Fruit fly (Drosophila melanogaster) whole organism, embryonic: ENCODE measurements around the gene RpL8.

Experiments used
- Adf1 ChIP-seq: fragments of 200-800 bp; sonication (Bioruptor generic); IDR thresholded peaks from 2 replicates; pipeline ENCODE4 v1.3.6; 2022; ENCODE audit warnings: missing biosample characterization, missing genetic modification characterization
- Asciz ChIP-seq: fragments of 200-800 bp; sonication (Bioruptor generic); optimal IDR thresholded peaks from 2 replicates; lab custom pipeline; 2017; ENCODE audit warnings: missing biosample characterization, mild to moderate bottlenecking, missing genetic modification characterization, missing genetic modification reagents
- BEAF-32 ChIP-seq: fragments of 200-800 bp; sonication (Bioruptor generic); optimal IDR thresholded peaks from 3 replicates; lab custom pipeline; 2017; ENCODE audit warnings: missing biosample characterization, missing genetic modification characterization, mild to moderate bottlenecking, moderate library complexity, missing genetic modification reagents
- CG1024 ChIP-seq: fragments of 200-800 bp; sonication (Bioruptor generic); IDR thresholded peaks from 2 replicates; pipeline ENCODE4 v1.3.6; 2022; ENCODE audit warnings: missing biosample characterization, missing genetic modification characterization
- CG10267 ChIP-seq: fragments of 200-800 bp; sonication (Bioruptor generic); optimal IDR thresholded peaks from 2 replicates; lab custom pipeline; 2018; ENCODE audit warnings: missing biosample characterization, mild to moderate bottlenecking, missing genetic modification characterization, moderate library complexity
- CG10321 ChIP-seq: fragments of 200-800 bp; sonication (Bioruptor generic); IDR thresholded peaks from 2 replicates; pipeline ENCODE4 v1.3.6; 2022; ENCODE audit warnings: missing biosample characterization, missing genetic modification characterization
- CG10979 ChIP-seq: fragments of 200-800 bp; sonication (Bioruptor generic); optimal IDR thresholded peaks from 2 replicates; lab custom pipeline; 2018; ENCODE audit warnings: missing biosample characterization, mild to moderate bottlenecking, missing genetic modification characterization, moderate library complexity
- CG12071 ChIP-seq: fragments of 200-800 bp; sonication (Bioruptor generic); optimal IDR thresholded peaks from 3 replicates; lab custom pipeline; 2018; ENCODE audit warnings: missing biosample characterization, mild to moderate bottlenecking, missing genetic modification characterization
- CG12104 ChIP-seq: fragments of 200-800 bp; sonication (Bioruptor generic); optimal IDR thresholded peaks from 3 replicates; lab custom pipeline; 2016; ENCODE audit warnings: missing biosample characterization, missing genetic modification characterization
- CG12769 ChIP-seq: fragments of 200-800 bp; sonication (Bioruptor generic); optimal IDR thresholded peaks from 2 replicates; lab custom pipeline; 2019; ENCODE audit warnings: missing biosample characterization, mild to moderate bottlenecking, missing genetic modification characterization, moderate library complexity
- CG15514 ChIP-seq: fragments of 200-800 bp; sonication (Bioruptor generic); optimal IDR thresholded peaks from 3 replicates; lab custom pipeline; 2017; ENCODE audit warnings: missing biosample characterization, missing genetic modification characterization, mild to moderate bottlenecking, moderate library complexity, missing genetic modification reagents
- CG18764 ChIP-seq: fragments of 200-800 bp; sonication (Bioruptor generic); optimal IDR thresholded peaks from 3 replicates; lab custom pipeline; 2016; ENCODE audit warnings: missing biosample characterization, missing genetic modification characterization
- CG2116 ChIP-seq: fragments of 200-800 bp; sonication (Bioruptor generic); optimal IDR thresholded peaks from 3 replicates; lab custom pipeline; 2018; ENCODE audit warnings: missing biosample characterization, mild to moderate bottlenecking, missing genetic modification characterization
- CG2889 ChIP-seq: fragments of 200-800 bp; sonication (Bioruptor generic); IDR thresholded peaks from 3 replicates; pipeline ENCODE4 v1.3.6; 2022; ENCODE audit warnings: missing biosample characterization, missing genetic modification characterization
- CG34376 ChIP-seq: fragments of 200-800 bp; sonication (Bioruptor generic); optimal IDR thresholded peaks from 2 replicates; lab custom pipeline; 2018; ENCODE audit warnings: missing biosample characterization, mild to moderate bottlenecking, missing genetic modification characterization
- CG4328 ChIP-seq: fragments of 200-800 bp; sonication (Bioruptor generic); optimal IDR thresholded peaks from 3 replicates; lab custom pipeline; 2017; ENCODE audit warnings: missing biosample characterization, missing genetic modification reagents, missing genetic modification characterization
- CG4424 ChIP-seq: fragments of 200-800 bp; sonication (Bioruptor generic); optimal IDR thresholded peaks from 3 replicates; lab custom pipeline; 2016; ENCODE audit warnings: missing biosample characterization, missing genetic modification characterization
- CG4617 ChIP-seq: fragments of 200-800 bp; sonication (Bioruptor generic); optimal IDR thresholded peaks from 3 replicates; lab custom pipeline; 2016; ENCODE audit warnings: missing biosample characterization, missing genetic modification characterization, borderline replicate concordance
- CG5245 ChIP-seq: fragments of 200-800 bp; sonication (Bioruptor generic); optimal IDR thresholded peaks from 3 replicates; lab custom pipeline; 2016; ENCODE audit warnings: missing biosample characterization, missing genetic modification characterization
- CG5953 ChIP-seq: fragments of 200-800 bp; sonication (Bioruptor generic); IDR thresholded peaks from 2 replicates; pipeline ENCODE4 v1.3.6; 2022; ENCODE audit warnings: missing biosample characterization, missing genetic modification characterization
- CG6175 ChIP-seq: fragments of 200-800 bp; sonication (Bioruptor generic); IDR thresholded peaks from 3 replicates; pipeline ENCODE4 v1.3.6; 2022; ENCODE audit warnings: missing biosample characterization, missing genetic modification characterization
- CG6813 ChIP-seq: fragments of 200-800 bp; sonication (Bioruptor generic); optimal IDR thresholded peaks from 2 replicates; lab custom pipeline; 2017; ENCODE audit warnings: missing biosample characterization, missing genetic modification characterization, mild to moderate bottlenecking, moderate library complexity, missing genetic modification reagents
- CG7357 ChIP-seq: fragments of 200-800 bp; sonication (Bioruptor generic); IDR thresholded peaks from 3 replicates; pipeline ENCODE4 v1.3.6; 2022; ENCODE audit warnings: missing biosample characterization, missing genetic modification characterization
- CG7556 ChIP-seq: fragments of 200-800 bp; sonication (Bioruptor generic); optimal IDR thresholded peaks from 2 replicates; lab custom pipeline; 2017; ENCODE audit warnings: missing biosample characterization, mild to moderate bottlenecking, missing genetic modification characterization
- CG8290 ChIP-seq, 3 experiments: fragments of 200-800 bp; sonication (Bioruptor generic); optimal IDR thresholded peaks; 2 replicates each; lab custom pipeline; 2016 to 2019; ENCODE audit warnings: missing biosample characterization in 3 of 3, missing genetic modification characterization in 3 of 3, mild to moderate bottlenecking in 2 of 3, moderate library complexity in 1 of 3
- CG8924 ChIP-seq: fragments of 200-800 bp; optimal IDR thresholded peaks from 3 replicates; lab custom pipeline; 2019; ENCODE audit warnings: missing biosample characterization, mild to moderate bottlenecking, missing genetic modification characterization, moderate library complexity
- CG9876 ChIP-seq: fragments of 200-800 bp; sonication (Bioruptor generic); optimal IDR thresholded peaks from 2 replicates; lab custom pipeline; 2016; ENCODE audit warnings: missing biosample characterization, missing genetic modification characterization
- Chrac-16 ChIP-seq: fragments of 200-800 bp; sonication (Bioruptor generic); optimal IDR thresholded peaks from 3 replicates; lab custom pipeline; 2016; ENCODE audit warnings: missing biosample characterization, missing genetic modification characterization
- Gug ChIP-seq: fragments of 200-800 bp; sonication (Bioruptor generic); IDR thresholded peaks from 4 replicates; pipeline ENCODE4 v1.3.6; 2022; ENCODE audit warnings: missing biosample characterization, missing genetic modification characterization
- HLH3B ChIP-seq: fragments of 200-800 bp; sonication (Bioruptor generic); IDR thresholded peaks from 2 replicates; pipeline ENCODE4 v1.3.6; 2022; ENCODE audit warnings: missing biosample characterization, missing genetic modification characterization
- Hr78 ChIP-seq, 2 experiments: fragments of 200-800 bp in 1 of 2; fragments of >200 bp in 1 of 2; sonication (Bioruptor generic) in 1 of 2; optimal IDR thresholded peaks; 2 replicates each; lab custom pipeline; 2017 to 2019; ENCODE audit warnings: missing biosample characterization in 2 of 2, missing genetic modification characterization in 2 of 2, mild to moderate bottlenecking in 1 of 2, moderate library complexity in 1 of 2
- Mrtf ChIP-seq: fragments of 200-800 bp; sonication (Bioruptor generic); IDR thresholded peaks from 3 replicates; pipeline ENCODE4 v1.3.6; 2022; ENCODE audit warnings: missing biosample characterization, missing genetic modification characterization
- Nf-YB ChIP-seq: fragments of 200-800 bp; sonication (Bioruptor generic); optimal IDR thresholded peaks from 3 replicates; lab custom pipeline; 2019; ENCODE audit warnings: missing biosample characterization, mild to moderate bottlenecking, missing genetic modification characterization, moderate library complexity
- Pdp1 ChIP-seq, 2 experiments: fragments of 200-800 bp; sonication (Bioruptor generic); optimal IDR thresholded peaks; 3 replicates each; lab custom pipeline; 2016; ENCODE audit warnings: missing biosample characterization in 2 of 2, missing genetic modification characterization in 2 of 2, mild to moderate bottlenecking in 1 of 2, moderate library complexity in 1 of 2
- Trl ChIP-seq, 3 experiments: fragments of >200 bp in 2 of 3; fragments of 200-800 bp in 1 of 3; sonication (Bioruptor generic) in 1 of 3; optimal IDR thresholded peaks; 2 replicates in 1 of 3; 3 replicates in 2 of 3; lab custom pipeline; 2016 to 2017; ENCODE audit warnings: missing biosample characterization in 1 of 3, missing genetic modification characterization in 1 of 3
- YL-1 ChIP-seq: fragments of 200-800 bp; sonication (Bioruptor generic); optimal IDR thresholded peaks from 3 replicates; lab custom pipeline; 2017; ENCODE audit warnings: missing biosample characterization, mild to moderate bottlenecking, missing genetic modification characterization
- bab2 ChIP-seq: fragments of 200-800 bp; sonication (Bioruptor generic); optimal IDR thresholded peaks from 2 replicates; lab custom pipeline; 2016; ENCODE audit warnings: missing biosample characterization, missing genetic modification characterization
- emc ChIP-seq: fragments of 200-800 bp; sonication (Bioruptor generic); optimal IDR thresholded peaks from 2 replicates; lab custom pipeline; 2016; ENCODE audit warnings: missing biosample characterization, missing genetic modification characterization
- grau ChIP-seq: fragments of 200-800 bp; optimal IDR thresholded peaks from 3 replicates; lab custom pipeline; 2019; ENCODE audit warnings: missing biosample characterization, mild to moderate bottlenecking, missing genetic modification characterization, moderate library complexity
- inv ChIP-seq: fragments of 200-800 bp; sonication (Bioruptor generic); IDR thresholded peaks from 2 replicates; pipeline ENCODE4 v1.3.6; 2022; ENCODE audit warnings: missing biosample characterization, missing genetic modification characterization; ENCODE audit not compliant: partially characterized antibody
- ken ChIP-seq: fragments of 200-800 bp; sonication (Bioruptor generic); IDR thresholded peaks from 3 replicates; pipeline ENCODE4 v1.3.6; 2022; ENCODE audit warnings: missing biosample characterization, missing genetic modification characterization
- oc ChIP-seq: fragments of 200-800 bp; sonication (Bioruptor generic); optimal IDR thresholded peaks from 2 replicates; lab custom pipeline; 2018; ENCODE audit warnings: missing biosample characterization, mild to moderate bottlenecking, missing genetic modification characterization, moderate library complexity
- phol ChIP-seq: fragments of 200-800 bp; sonication (Bioruptor generic); optimal IDR thresholded peaks from 3 replicates; lab custom pipeline; 2018; ENCODE audit warnings: missing biosample characterization, mild to moderate bottlenecking, missing genetic modification characterization, moderate library complexity
- sc ChIP-seq, 3 experiments: fragments of >200 bp in 2 of 3; fragments of 200-800 bp in 1 of 3; sonication (Bioruptor generic) in 1 of 3; optimal IDR thresholded peaks; 2 replicates in 2 of 3; 3 replicates in 1 of 3; lab custom pipeline; 2017; ENCODE audit warnings: mild to moderate bottlenecking in 1 of 3, missing biosample characterization in 1 of 3, missing genetic modification characterization in 1 of 3, missing genetic modification reagents in 1 of 3
- sens-2 ChIP-seq: fragments of 200-800 bp; sonication (Bioruptor generic); IDR thresholded peaks from 2 replicates; pipeline ENCODE4 v1.3.6; 2022; ENCODE audit warnings: missing biosample characterization, missing genetic modification characterization
- slou ChIP-seq: fragments of 200-800 bp; sonication (Bioruptor generic); optimal IDR thresholded peaks from 3 replicates; lab custom pipeline; 2016; ENCODE audit warnings: missing biosample characterization, missing genetic modification characterization
- sr ChIP-seq: fragments of 200-800 bp; sonication (Bioruptor generic); IDR thresholded peaks from 3 replicates; pipeline ENCODE4 v1.3.6; 2022; ENCODE audit warnings: missing biosample characterization, missing genetic modification characterization
- ssp ChIP-seq: fragments of 200-800 bp; sonication (Bioruptor generic); IDR thresholded peaks from 2 replicates; pipeline ENCODE4 v1.3.6; 2022; ENCODE audit warnings: missing biosample characterization, missing genetic modification characterization
- yki ChIP-seq: fragments of >200 bp; optimal IDR thresholded peaks from 3 replicates; lab custom pipeline; 2018
- zen2 ChIP-seq: fragments of 200-800 bp; sonication (Bioruptor generic); IDR thresholded peaks from 3 replicates; pipeline ENCODE4 v1.3.6; 2022; ENCODE audit warnings: missing biosample characterization, missing genetic modification characterization; ENCODE audit not compliant: partially characterized antibody

Gene RpL8

dm6 chr3L:2632763-2633100, 45.5 kb downstream of the RpL8 start (continued):
- no peak for TF ChIP-seq Gug
- TF ChIP-seq CG34376 (GFP tag; lab: Kevin White, UChicago) = peak; percentile 7
- no peak for TF ChIP-seq ken (GFP tag; lab: Robert Waterston, UW)
- no peak for TF ChIP-seq inv (GFP tag; lab: Robert Waterston, UW)
- TF ChIP-seq CG4424 = no peak
- TF ChIP-seq slou (GFP tag; lab: Kevin White, UChicago) = no peak
- TF ChIP-seq CG10267 (tag; lab: Kevin White, UChicago) = no peak
- no peak for TF ChIP-seq yki (lab: Kevin White, UChicago)
- TF ChIP-seq CG2116 = peak; percentile 44
- TF ChIP-seq grau = no peak
- no peak for TF ChIP-seq sc (optimal IDR thresholded peaks at IDR 0.05; lab: Kevin White, UChicago)
- TF ChIP-seq sc (GFP tag; optimal IDR thresholded peaks at IDR 0.05; lab: Kevin White, UChicago) = no peak
- no peak for TF ChIP-seq CG10321
- TF ChIP-seq Pdp1 (GFP tag; optimal IDR thresholded peaks at IDR 0.05; lab: Kevin White, UChicago) = no peak
- no peak for TF ChIP-seq CG8924 (tag; lab: Kevin White, UChicago)
- TF ChIP-seq CG6813 = no peak
- TF ChIP-seq Mrtf (GFP tag; lab: Robert Waterston, UW) = no peak
- no peak for TF ChIP-seq Nf-YB (GFP tag; lab: Kevin White, UChicago)
- no peak for TF ChIP-seq oc (tag; lab: Kevin White, UChicago)
- no peak for TF ChIP-seq HLH3B (GFP tag; lab: Robert Waterston, UW)
- peak; percentile 58 for TF ChIP-seq CG12769 (tag; lab: Kevin White, UChicago)
- TF ChIP-seq sens-2 (GFP tag; lab: Robert Waterston, UW) = no peak
- no peak for TF ChIP-seq CG15514 (GFP tag; lab: Kevin White, UChicago)
- TF ChIP-seq bab2 (GFP tag; lab: Kevin White, UChicago) = no peak
- no peak for TF ChIP-seq phol (tag; lab: Kevin White, UChicago)
- TF ChIP-seq CG8290 (GFP tag; optimal IDR thresholded peaks at IDR 0.05; lab: Kevin White, UChicago) = no peak
- peak in 1 of 2 experiments; percentile 10 for TF ChIP-seq CG8290 (tag; optimal IDR thresholded peaks at IDR 0.05; lab: Kevin White, UChicago)
- no peak for TF ChIP-seq emc (GFP tag; lab: Kevin White, UChicago)
- TF ChIP-seq YL-1 (GFP tag; lab: Kevin White, UChicago) = no peak
- no peak for TF ChIP-seq CG10979 (tag; lab: Kevin White, UChicago)
- TF ChIP-seq CG5953 (GFP tag; lab: Robert Waterston, UW) = no peak
- no peak for TF ChIP-seq CG7357 (GFP tag; lab: Robert Waterston, UW)
- peak; percentile 51; the same call in 1 of the 3 replicates for TF ChIP-seq CG6175
- TF ChIP-seq CG7556 (GFP tag; lab: Kevin White, UChicago) = no peak
- TF ChIP-seq sr (GFP tag; lab: Robert Waterston, UW) = peak; percentile 87
- no peak for TF ChIP-seq CG1024
- TF ChIP-seq Trl (optimal IDR thresholded peaks at IDR 0.05; lab: Kevin White, UChicago) = peak; percentile 5 to 6
- TF ChIP-seq Trl (GFP tag; optimal IDR thresholded peaks at IDR 0.05; lab: Kevin White, UChicago) = no peak
- no peak for TF ChIP-seq ssp
- no peak for TF ChIP-seq CG4328 (GFP tag; lab: Kevin White, UChicago)
- TF ChIP-seq Adf1 = peak; percentile 66
- no peak for TF ChIP-seq CG12104
- no peak for TF ChIP-seq CG5245 (GFP tag; lab: Kevin White, UChicago)
- no peak for TF ChIP-seq CG2889
- TF ChIP-seq zen2 (GFP tag; lab: Robert Waterston, UW) = peak; percentile 38; the same call in 1 of the 3 replicates
- TF ChIP-seq CG18764 (GFP tag; lab: Kevin White, UChicago) = no peak
- TF ChIP-seq Chrac-16 = no peak
- TF ChIP-seq Hr78 (GFP tag; optimal IDR thresholded peaks at IDR 0.05; lab: Kevin White, UChicago) = no peak
- no peak for TF ChIP-seq CG9876
- no peak for TF ChIP-seq CG4617 (GFP tag; lab: Kevin White, UChicago)
- no peak for TF ChIP-seq Asciz (GFP tag; lab: Kevin White, UChicago)
- TF ChIP-seq BEAF-32 (GFP tag; lab: Kevin White, UChicago) = no peak
- no peak for TF ChIP-seq CG12071
